Worm (Caenorhabditis elegans): ENCODE measurements around the gene C48D5.3.

Gene C48D5.3

DNA sequence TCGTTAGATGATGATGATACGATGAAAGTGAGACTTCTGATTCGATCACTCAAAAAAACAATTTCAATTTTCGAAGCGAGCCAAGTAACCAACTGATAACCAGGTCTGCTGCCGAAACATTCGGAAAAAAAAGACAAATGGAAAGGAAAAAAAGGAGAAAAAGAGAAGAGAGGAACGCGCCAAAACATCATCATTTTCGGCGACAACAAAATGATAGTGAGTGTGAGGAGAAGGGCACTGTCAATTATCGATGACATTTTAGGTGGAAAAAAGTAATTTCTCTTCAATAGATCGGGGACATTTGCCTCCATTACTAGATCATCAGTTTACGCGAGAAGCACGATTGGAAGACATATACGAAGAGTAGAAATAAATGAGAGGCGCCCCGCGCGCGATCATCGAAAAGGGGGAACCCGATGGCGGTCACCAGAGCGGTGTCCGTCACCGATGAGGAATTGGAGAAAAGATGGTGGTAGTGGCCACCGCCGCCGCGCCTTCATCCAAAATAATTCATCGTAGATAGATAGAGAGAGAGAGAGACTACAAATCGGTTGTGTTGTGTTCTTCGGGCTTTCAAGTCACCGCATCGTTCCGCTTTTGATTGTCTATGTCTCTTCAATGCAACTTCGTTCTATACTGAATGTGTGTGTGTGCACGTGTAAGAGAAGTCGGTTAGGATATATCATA is 39.8 kb upstream of the C48D5.3 start:
- TF ChIP-seq fkh-10 (GFP tag; optimal IDR thresholded peaks at IDR 0.05) (no peak), lsy-12 (tag; optimal IDR thresholded peaks at IDR 0.05) (no peak), ceh-28 (tag; optimal IDR thresholded peaks at IDR 0.05) (peak; percentile 8), eor-1 (tag; optimal IDR thresholded peaks at IDR 0.05) (no peak), nhr-43 (tag; optimal IDR thresholded peaks at IDR 0.05; ENCODE audit: poor library complexity, severe bottlenecking) (peak; percentile 43), elt-3 (tag; optimal IDR thresholded peaks at IDR 0.05) (no peak), nhr-23 (tag; optimal IDR thresholded peaks at IDR 0.05) (peak; percentile 74), egl-27 (tag; optimal IDR thresholded peaks at IDR 0.05) (no peak), jun-1 (tag; optimal IDR thresholded peaks at IDR 0.05) (no peak), lin-39 (tag; optimal IDR thresholded peaks at IDR 0.05) (peak; percentile 58), nhr-25 (tag; optimal IDR thresholded peaks at IDR 0.05) (peak; percentile 46), unc-39 (tag; optimal IDR thresholded peaks at IDR 0.05) (no peak), nfya-1 (tag; optimal IDR thresholded peaks at IDR 0.05; ENCODE audit: insufficient read depth) (peak; percentile 31)

ce11 chrIII:3620652-3621051 is 39.1 kb upstream of the C48D5.3 start:
- TF ChIP-seq nhr-23 (tag; optimal IDR thresholded peaks at IDR 0.05) = peak; percentile 27
- no peak for TF ChIP-seq nhr-25 (tag; optimal IDR thresholded peaks at IDR 0.05)
- TF ChIP-seq hmg-11 (tag; optimal IDR thresholded peaks at IDR 0.05) = peak; percentile 63
- TF ChIP-seq nfya-1 (tag; optimal IDR thresholded peaks at IDR 0.05; ENCODE audit: insufficient read depth) = peak; percentile 46
- TF ChIP-seq lin-39 (tag; optimal IDR thresholded peaks at IDR 0.05) = peak; percentile 82

- TF ChIP-seq nhr-77 (tag; optimal IDR thresholded peaks at IDR 0.05) (no peak), nhr-237 (tag; optimal IDR thresholded peaks at IDR 0.05) (no peak), lin-15B (tag; optimal IDR thresholded peaks at IDR 0.05) (no peak), fos-1 (tag; optimal IDR thresholded peaks at IDR 0.05) (no peak), pha-4 (tag; optimal IDR thresholded peaks at IDR 0.05) (peak; percentile 37), ceh-82 (tag; optimal IDR thresholded peaks at IDR 0.05) (no peak), nhr-76 (tag; optimal IDR thresholded peaks at IDR 0.05) (no peak), tbx-2 (tag; optimal IDR thresholded peaks at IDR 0.05) (no peak), elt-3 (tag; optimal IDR thresholded peaks at IDR 0.05) (no peak), nhr-43 (tag; optimal IDR thresholded peaks at IDR 0.05; ENCODE audit: poor library complexity, severe bottlenecking) (no peak), egl-5 (tag; optimal IDR thresholded peaks at IDR 0.05) (peak; percentile 40), fkh-10 (GFP tag; optimal IDR thresholded peaks at IDR 0.05) (no peak), hmg-11 (tag; optimal IDR thresholded peaks at IDR 0.05) (peak; percentile 45), nhr-12 (tag; optimal IDR thresholded peaks at IDR 0.05) (no peak), unc-62 (GFP tag; optimal IDR thresholded peaks at IDR 0.05) (no peak), ama-1 (optimal IDR thresholded peaks at IDR 0.05) (no peak), nhr-67 (tag; optimal IDR thresholded peaks at IDR 0.05) (no peak), ceh-28 (tag; optimal IDR thresholded peaks at IDR 0.05) (no peak), ztf-11 (tag; optimal IDR thresholded peaks at IDR 0.05) (no peak), ZK546.5 (tag; optimal IDR thresholded peaks at IDR 0.05) (no peak), ceh-9 (tag; optimal IDR thresholded peaks at IDR 0.05) (no peak), unc-39 (tag; optimal IDR thresholded peaks at IDR 0.05) (no peak), nhr-28 (tag; optimal IDR thresholded peaks at IDR 0.05) (no peak), daf-12 (tag; optimal IDR thresholded peaks at IDR 0.05) (no peak), zag-1 (tag; optimal IDR thresholded peaks at IDR 0.05) (no peak), ceh-16 (tag; optimal IDR thresholded peaks at IDR 0.05) (no peak), elt-1 (tag; optimal IDR thresholded peaks at IDR 0.05) (no peak), pqm-1 (tag; optimal IDR thresholded peaks at IDR 0.05) (no peak), skn-1 (tag; optimal IDR thresholded peaks at IDR 0.05) (no peak), lsy-12 (tag; optimal IDR thresholded peaks at IDR 0.05) (no peak), fkh-2 (tag; optimal IDR thresholded peaks at IDR 0.05) (no peak), sea-2 (GFP tag; optimal IDR thresholded peaks at IDR 0.05) (no peak), mdl-1 (tag; optimal IDR thresholded peaks at IDR 0.05) (no peak), aly-2 (tag; optimal IDR thresholded peaks at IDR 0.05) (no peak), snpc-4 (tag; optimal IDR thresholded peaks at IDR 0.05) (peak; percentile 14), egl-27 (tag; optimal IDR thresholded peaks at IDR 0.05) (no peak), nhr-25 (tag; optimal IDR thresholded peaks at IDR 0.05) (no peak), elt-2 (tag; optimal IDR thresholded peaks at IDR 0.05) (peak; percentile 47), nhr-23 (tag; optimal IDR thresholded peaks at IDR 0.05) (no peak), R02D3.7 (tag; optimal IDR thresholded peaks at IDR 0.05) (no peak), eor-1 (tag; optimal IDR thresholded peaks at IDR 0.05) (no peak), lin-39 (tag; optimal IDR thresholded peaks at IDR 0.05) (peak; percentile 48), jun-1 (tag; optimal IDR thresholded peaks at IDR 0.05) (no peak), nfya-1 (tag; optimal IDR thresholded peaks at IDR 0.05; ENCODE audit: insufficient read depth) (peak; percentile 39)
Measured at ce11 chrIII:3619621-3620261, 38.2 kb upstream of the C48D5.3 start.

Measured in whole organism, L3 larva.